Fruit fly (Drosophila melanogaster): ENCODE data around the gene CG12147.

dm6 chr3R:5395210-5395609, 31.8 kb downstream of the CG12147 start:
- no peak for TF ChIP-seq fru (GFP tag; optimal IDR thresholded peaks at IDR 0.05)
- TF ChIP-seq pan (optimal IDR thresholded peaks at IDR 0.05), result no peak
- no peak for TF ChIP-seq dl (GFP tag; optimal IDR thresholded peaks at IDR 0.05; ENCODE audit: insufficient read depth in 1 of 2, partially characterized antibody in 2 of 2)
- TF ChIP-seq brk (GFP tag; optimal IDR thresholded peaks at IDR 0.05), result no peak
- no peak for TF ChIP-seq GATAd (GFP tag; optimal IDR thresholded peaks at IDR 0.05)
